Worm (Caenorhabditis elegans) whole organism, L4/young adult: ENCODE data around the gene Y50D7A.1.

Experiments
- W03F9.2 ChIP-seq: fragments of 150-350 bp; optimal IDR thresholded peaks from 2 replicates; lab custom pipeline; 2014; ENCODE audit warnings: missing biosample characterization, missing genetic modification characterization
- dao-5 ChIP-seq: sonication (generic microtip); optimal IDR thresholded peaks from 2 replicates; lab custom pipeline; 2016; ENCODE audit warnings: missing genotype, missing genetic modification characterization, moderate library complexity, missing compliant biosample characterization
- him-1 ChIP-seq: sonication (generic microtip); optimal IDR thresholded peaks from 2 replicates; lab custom pipeline; 2016; ENCODE audit warnings: missing genotype, missing genetic modification reagents, missing genetic modification characterization, missing compliant biosample characterization

Y50D7A.1 gene

DNA sequence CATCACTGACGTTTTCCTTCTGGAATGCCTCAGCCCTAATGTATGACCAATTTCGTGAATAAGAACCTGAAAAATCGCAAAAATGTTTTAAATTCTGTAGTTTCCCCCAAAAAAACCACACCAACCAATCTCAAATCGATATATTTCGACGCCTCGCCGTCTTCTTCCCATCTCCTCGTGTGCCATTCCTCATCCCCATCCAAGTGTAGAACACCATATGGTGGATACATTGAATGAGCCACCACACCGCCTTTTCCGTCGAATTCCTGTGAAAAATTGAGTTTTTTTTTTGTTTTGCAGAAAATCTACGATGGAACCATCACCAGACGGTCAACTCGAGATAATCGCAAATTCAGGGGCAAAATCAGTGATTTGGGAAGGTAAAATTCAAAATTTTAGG, at the start of gene Y50D7A.1:
TSS of gene Y50D7A.1 (plus strand) at position 301 of the 400 bp plus-strand sequence.
- TF ChIP-seq dao-5 (tag; lab: Kevin White, UChicago): no peak
- no peak for TF ChIP-seq him-1 (tag; lab: Kevin White, UChicago)
- TF ChIP-seq W03F9.2 (tag; lab: Kevin White, UChicago): no peak

ce11 chrIII:251410-251809, 41.0 kb upstream of the Y50D7A.1 start:
- no peak for TF ChIP-seq W03F9.2 (tag; lab: Kevin White, UChicago)
- TF ChIP-seq dao-5 (tag; lab: Kevin White, UChicago): no peak
- TF ChIP-seq him-1 (tag; lab: Kevin White, UChicago): no peak

- TF ChIP-seq dao-5 (tag; lab: Kevin White, UChicago): no peak
- no peak for TF ChIP-seq W03F9.2 (tag; lab: Kevin White, UChicago)
- no peak for TF ChIP-seq him-1 (tag; lab: Kevin White, UChicago)
These were observed 38.2 kb upstream of the Y50D7A.1 start, which contains the start of gene Y50D7A.3 for ce11 chrIII:254235-254634. Y50D7A.3 (plus strand) TSS chrIII:254535.

DNA sequence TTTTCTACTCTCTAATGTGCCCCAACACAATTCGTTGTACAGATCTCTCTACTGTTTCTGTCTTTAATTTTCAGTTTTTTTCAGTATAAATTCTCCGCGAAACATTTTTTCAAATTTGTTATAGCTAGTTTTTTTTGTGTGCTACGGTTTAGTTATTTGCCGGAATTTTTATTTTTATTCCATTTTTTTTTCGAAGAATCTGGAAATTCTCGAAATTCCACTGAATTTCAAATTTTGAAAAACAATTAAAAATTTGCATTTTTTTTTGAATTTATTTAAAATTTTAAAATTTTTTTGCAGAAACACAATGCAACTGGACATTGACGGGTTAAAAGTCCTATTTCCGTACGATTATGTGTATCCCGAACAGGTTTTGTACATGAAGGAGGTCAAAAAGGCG, 27.6 kb upstream of the Y50D7A.1 start, which contains the start of gene xpd-1:
TSS of gene xpd-1 (plus strand) at position 301 of the 400 bp plus-strand sequence.
- no peak for TF ChIP-seq him-1 (tag; lab: Kevin White, UChicago)
- no peak for TF ChIP-seq dao-5 (tag; lab: Kevin White, UChicago)
- no peak for TF ChIP-seq W03F9.2 (tag; lab: Kevin White, UChicago)

DNA sequence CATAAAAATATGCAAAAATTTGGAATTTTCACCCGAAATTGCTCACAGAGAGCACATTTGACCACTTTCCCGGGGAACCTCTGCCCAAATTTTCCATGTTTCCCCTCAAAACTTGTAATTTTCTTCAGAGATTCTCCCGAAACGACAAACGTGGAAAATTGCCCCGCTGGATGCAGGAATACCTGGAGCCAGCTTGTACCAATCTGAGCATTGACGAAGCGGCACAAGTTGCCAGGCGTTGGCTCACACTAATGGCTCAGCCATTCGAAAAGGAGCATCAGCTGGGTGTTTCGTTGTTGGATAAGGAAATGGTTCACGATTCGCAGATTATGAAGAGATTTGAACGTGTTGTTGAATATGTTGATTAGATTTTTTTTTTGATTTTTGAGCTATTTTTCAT, 9.9 kb upstream of the Y50D7A.1 start:
- TF ChIP-seq W03F9.2 (tag; lab: Kevin White, UChicago) (no peak), dao-5 (tag; lab: Kevin White, UChicago) (no peak), him-1 (tag; lab: Kevin White, UChicago) (no peak)

DNA sequence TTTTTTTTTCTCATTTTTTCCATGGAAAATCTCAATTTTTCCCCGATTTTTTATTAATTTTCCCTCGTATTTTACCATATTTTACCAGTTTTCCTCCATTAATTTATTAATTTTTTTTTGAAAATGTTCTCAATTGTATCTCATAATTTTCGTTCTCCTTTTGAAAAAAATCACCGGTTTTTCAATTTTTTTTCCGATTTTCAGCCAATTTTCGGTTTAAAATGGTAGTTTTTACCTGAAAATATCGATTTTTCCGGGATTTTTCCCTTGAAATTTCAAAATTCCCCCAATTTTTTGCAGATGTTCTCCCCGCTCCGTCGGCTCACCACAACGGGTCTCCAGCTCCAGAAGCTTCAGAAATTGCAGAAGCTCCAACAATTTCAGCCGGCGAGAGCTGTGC, 8.6 kb upstream of the Y50D7A.1 start, which contains the start of gene taco-1:
TSS of gene taco-1 (plus strand) at position 301 of the 400 bp plus-strand sequence.
- no peak for TF ChIP-seq W03F9.2 (tag; lab: Kevin White, UChicago)
- no peak for TF ChIP-seq dao-5 (tag; lab: Kevin White, UChicago)
- TF ChIP-seq him-1 (tag; lab: Kevin White, UChicago): no peak

DNA sequence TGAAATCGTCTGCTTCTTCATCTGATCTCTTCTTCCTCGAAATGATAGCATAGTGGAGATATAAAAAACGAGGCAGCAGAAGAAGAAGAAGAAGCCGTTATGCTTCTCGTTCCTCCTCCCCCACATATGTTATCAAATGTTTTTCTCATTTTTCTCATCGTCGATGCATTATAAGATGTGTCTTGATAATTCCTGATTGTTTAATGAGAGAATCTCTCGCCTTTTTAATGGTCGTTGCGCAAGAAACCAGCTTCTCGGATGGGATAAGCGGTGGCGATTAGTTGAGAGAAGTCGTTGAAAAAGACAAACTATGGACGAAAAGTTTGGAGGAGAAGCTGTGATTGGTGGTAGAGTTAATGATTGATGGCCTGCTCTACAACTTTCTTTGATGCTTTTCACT, 2.1 kb downstream of the Y50D7A.1 start, which contains the start of gene Y50D7A.13:
TSS of gene Y50D7A.13 (minus strand) at position 101 of the 400 bp plus-strand sequence.
- TF ChIP-seq dao-5 (tag; lab: Kevin White, UChicago) (no peak), W03F9.2 (tag; lab: Kevin White, UChicago) (no peak), him-1 (tag; lab: Kevin White, UChicago) (no peak)

DNA sequence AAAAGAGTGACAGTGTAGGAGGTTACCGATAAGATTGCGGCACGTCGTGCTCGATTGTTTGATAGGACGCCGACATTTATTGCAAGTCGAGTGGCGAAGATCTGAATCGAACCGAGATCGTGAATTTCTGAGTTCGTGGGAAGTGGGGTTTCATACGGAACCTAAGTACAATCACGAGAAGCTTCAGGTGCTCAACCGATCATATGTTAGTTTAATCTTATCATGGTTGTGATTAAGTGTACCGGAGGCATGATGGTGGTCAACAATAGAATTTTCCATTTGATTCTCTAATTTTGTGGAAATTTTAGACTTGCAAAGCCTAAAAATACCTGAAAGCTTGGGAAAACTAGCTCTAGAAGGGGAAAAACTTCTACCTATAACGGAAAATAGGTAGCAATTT, 6.0 kb downstream of the Y50D7A.1 start, which contains the start of gene ads-1:
TSS of gene ads-1 (minus strand) at position 101 of the 400 bp plus-strand sequence.
- TF ChIP-seq W03F9.2 (tag; lab: Kevin White, UChicago) (no peak), him-1 (tag; lab: Kevin White, UChicago) (no peak), dao-5 (tag; lab: Kevin White, UChicago) (no peak)

ce11 chrIII:299220-299619, 6.8 kb downstream of the Y50D7A.1 start:
- TF ChIP-seq him-1 (tag; lab: Kevin White, UChicago) (no peak), dao-5 (tag; lab: Kevin White, UChicago) (no peak), W03F9.2 (tag; lab: Kevin White, UChicago) (no peak)

DNA sequence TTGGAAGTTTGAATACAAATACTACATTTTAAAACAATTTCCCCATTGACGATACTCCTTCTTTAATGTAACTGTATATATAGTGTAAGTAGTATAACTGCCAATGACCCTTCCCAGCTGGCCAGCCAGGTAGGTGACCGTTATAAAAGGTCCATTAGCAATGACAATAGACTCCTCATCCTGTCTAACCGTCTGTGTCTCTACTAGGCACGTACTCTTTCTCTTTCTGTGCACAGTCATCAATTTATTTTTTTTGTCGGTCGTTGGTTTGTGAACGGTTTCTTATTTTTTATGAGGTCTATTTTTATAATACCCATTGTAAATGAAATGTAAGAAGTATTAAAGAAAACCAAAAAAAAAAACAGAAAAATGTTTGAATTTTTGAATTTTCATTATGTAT, 12.1 kb downstream of the Y50D7A.1 start:
- TF ChIP-seq him-1 (tag; lab: Kevin White, UChicago) (no peak), W03F9.2 (tag; lab: Kevin White, UChicago) (no peak), dao-5 (tag; lab: Kevin White, UChicago) (no peak)

DNA sequence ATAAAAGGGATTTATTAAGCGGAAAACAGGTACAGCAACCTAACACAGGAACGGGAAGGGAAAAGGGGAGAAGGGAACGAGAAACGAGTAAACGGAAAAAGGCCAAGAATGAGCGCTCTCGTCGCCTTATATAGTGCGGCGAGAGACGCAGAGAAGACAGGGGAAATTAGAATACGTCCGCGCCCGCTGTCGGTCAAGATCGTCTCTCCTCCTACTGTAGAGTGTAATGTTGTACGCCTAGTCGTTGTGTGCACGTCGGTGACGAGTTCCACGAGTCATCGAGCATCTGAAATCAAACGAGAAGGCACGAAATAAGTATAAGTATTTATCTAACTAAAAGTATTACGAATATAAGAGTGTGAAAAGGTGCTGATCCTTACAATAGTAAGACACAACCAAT, 18.7 kb downstream of the Y50D7A.1 start:
- no peak for TF ChIP-seq dao-5 (tag; lab: Kevin White, UChicago)

ce11 chrIII:312873-313272, 20.4 kb downstream of the Y50D7A.1 start:
- TF ChIP-seq W03F9.2 (tag; lab: Kevin White, UChicago) (no peak), dao-5 (tag; lab: Kevin White, UChicago) (no peak), him-1 (tag; lab: Kevin White, UChicago) (no peak)

DNA sequence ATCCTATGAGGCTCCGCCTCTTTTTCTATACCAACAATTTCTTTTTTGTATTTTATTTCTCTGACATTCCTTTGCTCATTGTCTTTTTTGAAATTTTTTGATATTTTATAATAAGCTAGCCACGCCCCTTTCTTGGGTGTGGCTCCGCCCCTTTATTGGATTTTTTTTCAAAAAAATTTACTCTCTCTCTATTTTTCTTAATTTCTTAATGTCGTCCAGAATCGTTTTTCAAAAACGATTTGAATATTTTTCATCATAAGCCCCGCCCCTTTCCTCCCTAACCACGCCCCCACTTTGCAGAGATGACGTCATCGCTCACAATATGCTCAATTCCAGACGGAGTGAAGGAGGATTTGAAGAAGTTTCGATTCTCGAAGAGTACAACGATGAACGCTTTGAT, 22.7 kb downstream of the Y50D7A.1 start, which contains the start of gene Y50D7A.10:
TSS of gene Y50D7A.10 (plus strand) at position 301 of the 400 bp plus-strand sequence.
- no peak for TF ChIP-seq W03F9.2 (tag; lab: Kevin White, UChicago)
- no peak for TF ChIP-seq dao-5 (tag; lab: Kevin White, UChicago)
- TF ChIP-seq him-1 (tag; lab: Kevin White, UChicago): no peak

DNA sequence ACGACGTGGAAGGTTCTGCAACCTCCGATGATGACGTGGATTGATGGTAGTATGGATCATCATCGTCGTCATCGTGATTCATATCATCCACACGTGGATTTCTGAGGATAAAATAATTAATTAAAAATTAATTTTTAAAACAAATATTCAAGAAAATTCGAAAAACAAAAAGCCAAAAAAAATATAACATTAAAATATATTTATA, 50.6 kb downstream of the Y50D7A.1 start, which contains the start of gene Y50D7A.8:
TSS of gene Y50D7A.8 (minus strand) at position 101 of the 205 bp plus-strand sequence.
- TF ChIP-seq dao-5 (tag; lab: Kevin White, UChicago): no peak
- TF ChIP-seq him-1 (tag; lab: Kevin White, UChicago): no peak
